Fruit fly (Drosophila melanogaster) whole organism, embryonic: ENCODE data around the gene Mrm2.

ENCODE experiments used
- B-H2 ChIP-seq: fragments of 200-800 bp; sonication (Bioruptor generic); optimal IDR thresholded peaks from 2 replicates; lab custom pipeline; 2018; ENCODE audit warnings: missing biosample characterization, mild to moderate bottlenecking, missing genetic modification characterization
- Bdp1 ChIP-seq: fragments of 200-800 bp; sonication (Bioruptor generic); optimal IDR thresholded peaks from 3 replicates; lab custom pipeline; 2016; ENCODE audit warnings: missing biosample characterization, missing genetic modification characterization
- CG1024 ChIP-seq: fragments of 200-800 bp; sonication (Bioruptor generic); IDR thresholded peaks from 2 replicates; pipeline ENCODE4 v1.3.6; 2022; ENCODE audit warnings: missing biosample characterization, missing genetic modification characterization
- CG11456 ChIP-seq: fragments of 200-800 bp; sonication (Bioruptor generic); IDR thresholded peaks from 3 replicates; pipeline ENCODE4 v1.3.6; 2022; ENCODE audit warnings: missing biosample characterization, missing genetic modification characterization
- CG13894 ChIP-seq: fragments of 200-800 bp; sonication (Bioruptor generic); optimal IDR thresholded peaks from 3 replicates; lab custom pipeline; 2018; ENCODE audit warnings: missing biosample characterization, mild to moderate bottlenecking, missing genetic modification characterization, moderate library complexity
- CG14441 ChIP-seq: fragments of 200-800 bp; sonication (Bioruptor generic); IDR thresholded peaks from 2 replicates; pipeline ENCODE4 v1.3.6; 2022; ENCODE audit warnings: missing biosample characterization, missing genetic modification characterization
- CG15073 ChIP-seq: fragments of 200-800 bp; sonication (Bioruptor generic); optimal IDR thresholded peaks from 2 replicates; lab custom pipeline; 2016; ENCODE audit warnings: missing biosample characterization, missing genetic modification characterization
- CG17186 ChIP-seq: fragments of 200-800 bp; sonication (Bioruptor generic); optimal IDR thresholded peaks from 3 replicates; lab custom pipeline; 2017; ENCODE audit warnings: missing biosample characterization, missing genetic modification reagents, missing genetic modification characterization
- CG17359 ChIP-seq: fragments of 200-800 bp; sonication (Bioruptor generic); optimal IDR thresholded peaks from 3 replicates; lab custom pipeline; 2018; ENCODE audit warnings: missing biosample characterization, mild to moderate bottlenecking, missing genetic modification characterization, moderate library complexity
- CG17385 ChIP-seq: fragments of 200-800 bp; sonication (Bioruptor generic); optimal IDR thresholded peaks from 3 replicates; lab custom pipeline; 2018; ENCODE audit warnings: missing biosample characterization, mild to moderate bottlenecking, missing genetic modification characterization
- CG1792 ChIP-seq: fragments of 200-800 bp; sonication (Bioruptor generic); optimal IDR thresholded peaks from 2 replicates; lab custom pipeline; 2016; ENCODE audit warnings: missing biosample characterization, missing genetic modification characterization
- CG3163 ChIP-seq: fragments of 200-800 bp; sonication (Bioruptor generic); optimal IDR thresholded peaks from 3 replicates; lab custom pipeline; 2016; ENCODE audit warnings: missing biosample characterization, missing genetic modification characterization
- CG3838 ChIP-seq: fragments of 200-800 bp; sonication (Bioruptor generic); optimal IDR thresholded peaks from 3 replicates; lab custom pipeline; 2016; ENCODE audit warnings: missing biosample characterization, missing genetic modification characterization
- CG8765 ChIP-seq: fragments of 200-800 bp; sonication (Bioruptor generic); IDR thresholded peaks from 2 replicates; pipeline ENCODE4 v1.3.6; 2022; ENCODE audit warnings: missing biosample characterization, missing genetic modification characterization
- CG8944 ChIP-seq: fragments of 200-800 bp; sonication (Bioruptor generic); optimal IDR thresholded peaks from 3 replicates; lab custom pipeline; 2016; ENCODE audit warnings: missing biosample characterization, missing genetic modification characterization
- CG9932 ChIP-seq: fragments of 200-800 bp; sonication (Bioruptor generic); IDR thresholded peaks from 2 replicates; pipeline ENCODE4 v1.3.6; 2022; ENCODE audit warnings: missing biosample characterization, missing genetic modification characterization
- CTCF ChIP-seq: fragments of 200-800 bp; sonication (Bioruptor generic); optimal IDR thresholded peaks from 2 replicates; lab custom pipeline; 2017; ENCODE audit warnings: missing biosample characterization, mild to moderate bottlenecking, missing genetic modification characterization, moderate library complexity
- D19B ChIP-seq: fragments of 200-800 bp; sonication (Bioruptor generic); optimal IDR thresholded peaks from 2 replicates; lab custom pipeline; 2017; ENCODE audit warnings: missing biosample characterization, mild to moderate bottlenecking, missing genetic modification characterization
- E2f2 ChIP-seq: fragments of 200-800 bp; sonication (Bioruptor generic); IDR thresholded peaks from 2 replicates; pipeline ENCODE4 v1.3.6; 2022; ENCODE audit warnings: missing biosample characterization, missing genetic modification characterization
- Hsf ChIP-seq: fragments of 200-800 bp; sonication (Bioruptor generic); optimal IDR thresholded peaks from 3 replicates; lab custom pipeline; 2016; ENCODE audit warnings: missing biosample characterization, missing genetic modification characterization
- Jarid2 ChIP-seq: fragments of 200-800 bp; sonication (Bioruptor generic); optimal IDR thresholded peaks from 3 replicates; lab custom pipeline; 2017; ENCODE audit warnings: mild to moderate bottlenecking, missing biosample characterization, missing genetic modification reagents, missing genetic modification characterization
- MESR4 ChIP-seq: fragments of 200-800 bp; sonication (Bioruptor generic); optimal IDR thresholded peaks from 2 replicates; lab custom pipeline; 2018; ENCODE audit warnings: missing biosample characterization, mild to moderate bottlenecking, missing genetic modification characterization, moderate library complexity
- NfI ChIP-seq: fragments of 200-800 bp; sonication (Bioruptor generic); optimal IDR thresholded peaks from 3 replicates; lab custom pipeline; 2018; ENCODE audit warnings: missing biosample characterization, mild to moderate bottlenecking, missing genetic modification characterization, moderate library complexity
- PHDP ChIP-seq: fragments of 200-800 bp; sonication (Bioruptor generic); optimal IDR thresholded peaks from 3 replicates; lab custom pipeline; 2018; ENCODE audit warnings: missing biosample characterization, mild to moderate bottlenecking, missing genetic modification characterization, moderate library complexity
- Six4 ChIP-seq: fragments of 200-800 bp; sonication (Bioruptor generic); optimal IDR thresholded peaks from 2 replicates; lab custom pipeline; 2016; ENCODE audit warnings: missing biosample characterization, missing genetic modification characterization
- Spps ChIP-seq: fragments of 200-800 bp; sonication (Bioruptor generic); optimal IDR thresholded peaks from 2 replicates; lab custom pipeline; 2018; ENCODE audit warnings: missing biosample characterization, mild to moderate bottlenecking, missing genetic modification characterization
- Sry-δ ChIP-seq: fragments of 200-800 bp; sonication (Bioruptor generic); optimal IDR thresholded peaks from 2 replicates; lab custom pipeline; 2016; ENCODE audit warnings: missing biosample characterization, missing genetic modification characterization
- Xrp1 ChIP-seq: fragments of 200-800 bp; sonication (Bioruptor generic); IDR thresholded peaks from 2 replicates; pipeline ENCODE4 v1.3.6; 2022; ENCODE audit warnings: missing biosample characterization, missing genetic modification characterization
- ab ChIP-seq: fragments of 200-800 bp; sonication (Bioruptor generic); optimal IDR thresholded peaks from 2 replicates; lab custom pipeline; 2016; ENCODE audit warnings: missing biosample characterization, missing genetic modification characterization
- bigmax ChIP-seq: fragments of 200-800 bp; sonication (Bioruptor generic); optimal IDR thresholded peaks from 2 replicates; lab custom pipeline; 2018; ENCODE audit warnings: missing biosample characterization, mild to moderate bottlenecking, missing genetic modification characterization
- bsh ChIP-seq, 2 experiments: fragments of 200-800 bp; sonication (Bioruptor generic); optimal IDR thresholded peaks; 2 replicates each; lab custom pipeline; 2017 to 2018; ENCODE audit warnings: mild to moderate bottlenecking in 2 of 2, missing biosample characterization in 2 of 2, missing genetic modification characterization in 2 of 2, moderate library complexity in 1 of 2
- cg ChIP-seq: fragments of 200-800 bp; sonication (Bioruptor generic); optimal IDR thresholded peaks from 3 replicates; lab custom pipeline; 2019; ENCODE audit warnings: missing biosample characterization, mild to moderate bottlenecking, missing genetic modification characterization, moderate library complexity
- chinmo ChIP-seq: fragments of 200-800 bp; sonication (Bioruptor generic); IDR thresholded peaks from 4 replicates; pipeline ENCODE4 v1.3.6; 2022; ENCODE audit warnings: missing biosample characterization, missing genetic modification characterization; ENCODE audit not compliant: partially characterized antibody
- crol ChIP-seq: fragments of 200-800 bp; sonication (Bioruptor generic); IDR thresholded peaks from 2 replicates; pipeline ENCODE4 v1.3.6; 2022; ENCODE audit warnings: missing biosample characterization, missing genetic modification characterization
- dimm ChIP-seq: fragments of 200-800 bp; sonication (Bioruptor generic); IDR thresholded peaks from 2 replicates; pipeline ENCODE4 v1.3.6; 2022; ENCODE audit warnings: missing biosample characterization, missing genetic modification characterization
- eyg ChIP-seq: fragments of 200-800 bp; sonication (Bioruptor generic); optimal IDR thresholded peaks from 3 replicates; lab custom pipeline; 2016; ENCODE audit warnings: missing biosample characterization, missing genetic modification characterization
- gcm ChIP-seq: fragments of 200-800 bp; sonication (Bioruptor generic); optimal IDR thresholded peaks from 2 replicates; lab custom pipeline; 2019; ENCODE audit warnings: missing biosample characterization, mild to moderate bottlenecking, missing genetic modification characterization, moderate library complexity
- gem ChIP-seq: fragments of 200-800 bp; sonication (Bioruptor generic); optimal IDR thresholded peaks from 2 replicates; lab custom pipeline; 2019; ENCODE audit warnings: missing biosample characterization, mild to moderate bottlenecking, missing genetic modification characterization, moderate library complexity
- lab ChIP-seq: fragments of 200-800 bp; sonication (Bioruptor generic); optimal IDR thresholded peaks from 3 replicates; lab custom pipeline; 2017; ENCODE audit warnings: missing biosample characterization, missing genetic modification characterization, mild to moderate bottlenecking, moderate library complexity, missing genetic modification reagents
- lmd ChIP-seq: fragments of 200-800 bp; sonication (Bioruptor generic); IDR thresholded peaks from 2 replicates; pipeline ENCODE4 v1.3.6; 2022; ENCODE audit warnings: missing biosample characterization, missing genetic modification characterization
- maf-S ChIP-seq: fragments of 200-800 bp; sonication (Bioruptor generic); optimal IDR thresholded peaks from 2 replicates; lab custom pipeline; 2016; ENCODE audit warnings: missing biosample characterization, missing genetic modification characterization
- mam ChIP-seq: fragments of 200-800 bp; sonication (Bioruptor generic); optimal IDR thresholded peaks from 3 replicates; lab custom pipeline; 2016; ENCODE audit warnings: missing biosample characterization, missing genetic modification characterization
- mld ChIP-seq: fragments of 200-800 bp; sonication (Bioruptor generic); IDR thresholded peaks from 3 replicates; pipeline ENCODE4 v1.3.6; 2022; ENCODE audit warnings: missing biosample characterization, missing genetic modification characterization; ENCODE audit not compliant: partially characterized antibody
- pho ChIP-seq: fragments of 200-800 bp; sonication (Bioruptor generic); optimal IDR thresholded peaks from 2 replicates; lab custom pipeline; 2016; ENCODE audit warnings: missing biosample characterization, missing genetic modification characterization
- phol ChIP-seq: fragments of 200-800 bp; sonication (Bioruptor generic); optimal IDR thresholded peaks from 3 replicates; lab custom pipeline; 2018; ENCODE audit warnings: missing biosample characterization, mild to moderate bottlenecking, missing genetic modification characterization, moderate library complexity
- pita ChIP-seq: fragments of 200-800 bp; sonication (Bioruptor generic); optimal IDR thresholded peaks from 2 replicates; lab custom pipeline; 2017; ENCODE audit warnings: missing biosample characterization, mild to moderate bottlenecking, missing genetic modification characterization
- prd ChIP-seq, 3 experiments: fragments of >200 bp in 2 of 3; fragments of 200-800 bp in 1 of 3; sonication (Bioruptor generic) in 1 of 3; optimal IDR thresholded peaks in 2 of 3; IDR thresholded peaks in 1 of 3; 2 replicates in 2 of 3; 3 replicates in 1 of 3; pipeline versions ENCODE4 v1.3.6 to Lab custom; 2017 to 2022; ENCODE audit warnings: missing biosample characterization in 1 of 3, missing genetic modification characterization in 1 of 3
- row ChIP-seq: fragments of 200-800 bp; sonication (Bioruptor generic); IDR thresholded peaks from 3 replicates; pipeline ENCODE4 v1.3.6; 2022; ENCODE audit warnings: missing biosample characterization, missing genetic modification characterization
- wdn ChIP-seq: fragments of 200-800 bp; sonication (Bioruptor generic); IDR thresholded peaks from 2 replicates; pipeline ENCODE4 v1.3.6; 2022; ENCODE audit warnings: missing biosample characterization, missing genetic modification characterization
- zfh2 ChIP-seq: fragments of 200-800 bp; sonication (Bioruptor generic); optimal IDR thresholded peaks from 2 replicates; lab custom pipeline; 2016; ENCODE audit warnings: missing biosample characterization, missing genetic modification characterization

The Mrm2 gene

DNA sequence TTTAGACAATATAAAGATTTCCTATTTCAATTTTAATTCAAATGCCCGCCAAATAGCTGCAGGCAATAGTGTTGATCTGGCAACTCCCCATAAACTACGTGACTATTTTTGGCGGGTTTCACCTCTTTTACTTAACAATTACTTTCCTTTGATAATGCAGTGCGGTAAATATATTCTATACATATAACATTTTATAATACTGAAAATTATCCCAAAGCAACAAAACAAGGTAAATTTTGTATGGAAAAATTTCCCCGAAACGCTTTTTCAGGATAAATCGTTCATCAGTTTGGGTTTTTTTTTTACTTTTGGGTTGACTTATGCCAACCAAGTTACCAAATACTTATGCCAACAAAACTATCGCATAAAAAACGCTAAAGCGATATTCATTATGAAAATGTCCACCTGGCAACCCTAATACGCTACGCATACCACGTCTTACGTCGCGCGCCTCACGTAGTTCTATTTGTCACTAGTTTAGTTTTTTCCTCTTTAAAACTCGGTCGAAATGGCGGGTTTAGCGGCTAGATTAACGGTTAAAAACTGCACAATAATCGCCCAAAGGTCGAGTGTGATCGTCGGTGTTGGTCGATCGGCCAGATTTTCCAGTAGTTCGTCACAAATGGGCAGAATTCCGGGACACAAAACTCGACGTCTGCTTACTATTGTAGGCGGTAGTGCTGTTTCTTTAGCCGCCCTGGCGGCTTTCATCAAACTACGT is 14.4 kb upstream of the Mrm2 start, which contains the start of gene MICU3 (continued):
- TF ChIP-seq CG3163 (GFP tag; lab: Kevin White, UChicago) (no peak), Hsf (GFP tag; lab: Kevin White, UChicago) (peak; percentile 71), D19B (GFP tag; lab: Kevin White, UChicago) (peak; percentile 28), Bdp1 (GFP tag; lab: Kevin White, UChicago) (peak; percentile 65), CG17385 (GFP tag; lab: Kevin White, UChicago) (peak; percentile 34), bigmax (no peak), CG17359 (tag; lab: Kevin White, UChicago) (peak; percentile 55), CG9932 (GFP tag; lab: Robert Waterston, UW) (peak; percentile 86), CG15073 (GFP tag; lab: Kevin White, UChicago) (no peak), phol (peak; percentile 74), Six4 (peak; percentile 69), CTCF (peak; percentile 27), Sry-δ (GFP tag; lab: Kevin White, UChicago) (peak; percentile 49), dimm (GFP tag; lab: Robert Waterston, UW) (no peak), gcm (GFP tag; lab: Kevin White, UChicago) (no peak), MESR4 (GFP tag; lab: Kevin White, UChicago) (no peak), CG1024 (GFP tag; lab: Robert Waterston, UW) (no peak), CG11456 (peak; percentile 80), CG8765 (GFP tag; lab: Robert Waterston, UW) (peak; percentile 9; the same call in 1 of the 2 replicates), gem (tag; lab: Kevin White, UChicago) (peak; percentile 77), mam (GFP tag; lab: Kevin White, UChicago) (peak; percentile 82), bsh (GFP tag; optimal IDR thresholded peaks at IDR 0.05; lab: Kevin White, UChicago) (peak in 1 of 2 experiments; percentile 59), CG1792 (GFP tag; lab: Kevin White, UChicago) (peak; percentile 22), wdn (no peak), CG8944 (peak; percentile 71), eyg (no peak), Xrp1 (GFP tag; lab: Robert Waterston, UW) (peak; percentile 48; the same call in 1 of the 2 replicates), mld (no peak), pita (GFP tag; lab: Kevin White, UChicago) (no peak), PHDP (tag; lab: Kevin White, UChicago) (peak; percentile 48), prd (optimal IDR thresholded peaks at IDR 0.05; lab: Kevin White, UChicago) (no peak), prd (GFP tag; IDR thresholded peaks at IDR 0.05; lab: Robert Waterston, UW) (peak; percentile 75; the same call in 2 of the 3 replicates), ab (peak; percentile 17), crol (GFP tag; lab: Robert Waterston, UW) (no peak), chinmo (no peak), E2f2 (GFP tag; lab: Robert Waterston, UW) (peak; percentile 89), pho (GFP tag; lab: Kevin White, UChicago) (peak; percentile 64), lmd (GFP tag; lab: Robert Waterston, UW) (peak; percentile 63), Spps (tag; lab: Kevin White, UChicago) (peak; percentile 19), cg (GFP tag; lab: Kevin White, UChicago) (no peak), Jarid2 (no peak), CG17186 (GFP tag; lab: Kevin White, UChicago) (peak; percentile 27), CG14441 (GFP tag; lab: Robert Waterston, UW) (peak; percentile 65), maf-S (GFP tag; lab: Kevin White, UChicago) (peak; percentile 57), row (GFP tag; lab: Robert Waterston, UW) (peak; percentile 90), lab (GFP tag; lab: Kevin White, UChicago) (peak; percentile 77), zfh2 (GFP tag; lab: Kevin White, UChicago) (peak; percentile 75), NfI (GFP tag; lab: Kevin White, UChicago) (peak; percentile 61), CG3838 (peak; percentile 13), B-H2 (GFP tag; lab: Kevin White, UChicago) (no peak), CG13894 (tag; lab: Kevin White, UChicago) (no peak)
